Fruit fly (Drosophila melanogaster) whole organism, prepupa: ENCODE data around the gene CG12099.

Experiments
- Blimp-1 ChIP-seq: fragments of 200-800 bp; sonication (Bioruptor generic); optimal IDR thresholded peaks from 3 replicates; lab custom pipeline; 2017; ENCODE audit warnings: missing biosample characterization, missing genetic modification characterization, mild to moderate bottlenecking, moderate library complexity, missing genetic modification reagents
- CG10631 ChIP-seq: fragments of 200-800 bp; sonication (Bioruptor generic); optimal IDR thresholded peaks from 2 replicates; lab custom pipeline; 2016; ENCODE audit warnings: missing biosample characterization, missing genetic modification characterization
- CG10669 ChIP-seq: fragments of 200-800 bp; sonication (Bioruptor generic); optimal IDR thresholded peaks from 3 replicates; lab custom pipeline; 2018; ENCODE audit warnings: missing biosample characterization, mild to moderate bottlenecking, missing genetic modification characterization, moderate library complexity
- CG11294 ChIP-seq: fragments of 200-800 bp; sonication (Bioruptor generic); IDR thresholded peaks from 2 replicates; pipeline ENCODE4 v1.3.6; 2022; ENCODE audit warnings: missing biosample characterization, missing genetic modification characterization
- CG11762 ChIP-seq: fragments of 200-800 bp; sonication (Bioruptor generic); optimal IDR thresholded peaks from 3 replicates; lab custom pipeline; 2016; ENCODE audit warnings: missing biosample characterization, missing genetic modification characterization; ENCODE audit not compliant: insufficient read depth
- CG11902 ChIP-seq: fragments of 200-800 bp; sonication (Bioruptor generic); optimal IDR thresholded peaks from 3 replicates; lab custom pipeline; 2016; ENCODE audit warnings: missing biosample characterization, missing genetic modification characterization
- CG15336 ChIP-seq: fragments of 200-800 bp; sonication (Bioruptor generic); IDR thresholded peaks from 2 replicates; pipeline ENCODE4 v1.3.6; 2022; ENCODE audit warnings: missing biosample characterization, missing genetic modification characterization
- CG1621 ChIP-seq: fragments of 200-800 bp; sonication (Bioruptor generic); optimal IDR thresholded peaks from 3 replicates; lab custom pipeline; 2018; ENCODE audit warnings: missing biosample characterization, mild to moderate bottlenecking, missing genetic modification characterization
- CG16779 ChIP-seq: fragments of 200-800 bp; sonication (Bioruptor generic); optimal IDR thresholded peaks from 3 replicates; lab custom pipeline; 2017; ENCODE audit warnings: missing biosample characterization, mild to moderate bottlenecking, missing genetic modification characterization
- CG3032 ChIP-seq: fragments of 200-800 bp; optimal IDR thresholded peaks from 2 replicates; lab custom pipeline; 2019; ENCODE audit warnings: missing biosample characterization, mild to moderate bottlenecking, missing genetic modification characterization, moderate library complexity
- CG31627 ChIP-seq: fragments of 200-800 bp; sonication (Bioruptor generic); optimal IDR thresholded peaks from 3 replicates; lab custom pipeline; 2016; ENCODE audit warnings: missing biosample characterization, missing genetic modification characterization
- CG32006 ChIP-seq: fragments of 200-800 bp; sonication (Bioruptor generic); optimal IDR thresholded peaks from 3 replicates; lab custom pipeline; 2017; ENCODE audit warnings: missing biosample characterization, mild to moderate bottlenecking, missing genetic modification characterization
- CG34406 ChIP-seq: fragments of 200-800 bp; sonication (Bioruptor generic); optimal IDR thresholded peaks from 3 replicates; lab custom pipeline; 2016; ENCODE audit warnings: missing biosample characterization, missing genetic modification characterization
- CG3919 ChIP-seq: fragments of 200-800 bp; sonication (Bioruptor generic); optimal IDR thresholded peaks from 3 replicates; lab custom pipeline; 2016; ENCODE audit warnings: missing biosample characterization, missing genetic modification characterization
- CG4318 ChIP-seq: fragments of 200-800 bp; sonication (Bioruptor generic); optimal IDR thresholded peaks from 3 replicates; lab custom pipeline; 2017; ENCODE audit warnings: missing biosample characterization, mild to moderate bottlenecking, missing genetic modification characterization
- CG6163 ChIP-seq: fragments of 200-800 bp; sonication (Bioruptor generic); IDR thresholded peaks from 3 replicates; pipeline ENCODE4 v1.3.6; 2022; ENCODE audit warnings: missing biosample characterization, missing genetic modification characterization
- CG6808 ChIP-seq: fragments of 200-800 bp; sonication (Bioruptor generic); optimal IDR thresholded peaks from 3 replicates; lab custom pipeline; 2017; ENCODE audit warnings: missing biosample characterization, missing genetic modification characterization, mild to moderate bottlenecking, moderate library complexity, missing genetic modification reagents
- CG6854 ChIP-seq: fragments of 200-800 bp; sonication (Bioruptor generic); optimal IDR thresholded peaks from 2 replicates; lab custom pipeline; 2017; ENCODE audit warnings: missing biosample characterization, mild to moderate bottlenecking, missing genetic modification characterization
- CG7368 ChIP-seq: fragments of 200-800 bp; sonication (Bioruptor generic); optimal IDR thresholded peaks from 3 replicates; lab custom pipeline; 2016; ENCODE audit warnings: missing biosample characterization, missing genetic modification characterization
- CG8119 ChIP-seq: fragments of 200-800 bp; sonication (Bioruptor generic); IDR thresholded peaks from 3 replicates; pipeline ENCODE4 v1.3.6; 2022; ENCODE audit warnings: missing biosample characterization, missing genetic modification characterization
- CG8319 ChIP-seq: fragments of 200-800 bp; sonication (Bioruptor generic); optimal IDR thresholded peaks from 3 replicates; lab custom pipeline; 2016; ENCODE audit warnings: missing biosample characterization, missing genetic modification characterization
- CG8632 ChIP-seq: fragments of 200-800 bp; sonication (Bioruptor generic); optimal IDR thresholded peaks from 3 replicates; lab custom pipeline; 2016; ENCODE audit warnings: missing biosample characterization, missing genetic modification characterization
- Eip75B ChIP-seq: fragments of 200-800 bp; sonication (Bioruptor generic); optimal IDR thresholded peaks from 3 replicates; lab custom pipeline; 2016; ENCODE audit warnings: missing biosample characterization, missing genetic modification characterization
- Eip78C ChIP-seq: fragments of 200-800 bp; sonication (Bioruptor generic); peaks from one replicate; lab custom pipeline; 2016; ENCODE audit warnings: missing biosample characterization, missing genetic modification characterization
- Eip93F ChIP-seq: fragments of 200-800 bp; sonication (Bioruptor generic); optimal IDR thresholded peaks from 2 replicates; lab custom pipeline; 2016; ENCODE audit warnings: missing biosample characterization, mild to moderate bottlenecking, missing genetic modification characterization
- Ets21C ChIP-seq: fragments of 200-800 bp; sonication (Bioruptor generic); optimal IDR thresholded peaks from 3 replicates; lab custom pipeline; 2016; ENCODE audit warnings: missing biosample characterization, missing genetic modification characterization
- Ets96B ChIP-seq: fragments of 200-800 bp; optimal IDR thresholded peaks from 2 replicates; lab custom pipeline; 2019; ENCODE audit warnings: missing biosample characterization, mild to moderate bottlenecking, missing genetic modification characterization, moderate library complexity
- Gug ChIP-seq: fragments of 200-800 bp; sonication (Bioruptor generic); IDR thresholded peaks from 2 replicates; pipeline ENCODE4 v1.3.6; 2022; ENCODE audit warnings: missing biosample characterization, missing genetic modification characterization
- Hr39 ChIP-seq: fragments of 200-800 bp; sonication (Bioruptor generic); optimal IDR thresholded peaks from 2 replicates; lab custom pipeline; 2016; ENCODE audit warnings: missing biosample characterization, missing genetic modification characterization
- Hr4 ChIP-seq: fragments of 200-800 bp; sonication (Bioruptor generic); optimal IDR thresholded peaks from 3 replicates; lab custom pipeline; 2016; ENCODE audit warnings: missing biosample characterization, missing genetic modification characterization
- Met ChIP-seq: fragments of 200-800 bp; sonication (Bioruptor generic); optimal IDR thresholded peaks from 3 replicates; lab custom pipeline; 2016; ENCODE audit warnings: missing biosample characterization, missing genetic modification characterization
- OdsH ChIP-seq: fragments of 200-800 bp; sonication (Bioruptor generic); optimal IDR thresholded peaks from 3 replicates; lab custom pipeline; 2016; ENCODE audit warnings: missing biosample characterization, missing genetic modification characterization
- Smox ChIP-seq: fragments of 200-800 bp; sonication (Bioruptor generic); optimal IDR thresholded peaks from 3 replicates; lab custom pipeline; 2016; ENCODE audit warnings: missing biosample characterization, missing genetic modification characterization
- Sox102F ChIP-seq: fragments of 200-800 bp; sonication (Bioruptor generic); optimal IDR thresholded peaks from 2 replicates; lab custom pipeline; 2016; ENCODE audit warnings: missing biosample characterization, mild to moderate bottlenecking, missing genetic modification characterization
- Sox15 ChIP-seq: fragments of 200-800 bp; sonication (Bioruptor generic); optimal IDR thresholded peaks from 3 replicates; lab custom pipeline; 2016; ENCODE audit warnings: missing biosample characterization, missing genetic modification characterization
- achi ChIP-seq: fragments of 200-800 bp; sonication (Bioruptor generic); optimal IDR thresholded peaks from 3 replicates; lab custom pipeline; 2016; ENCODE audit warnings: missing biosample characterization, missing genetic modification characterization
- acj6 ChIP-seq: fragments of 200-800 bp; sonication (Bioruptor generic); optimal IDR thresholded peaks from 3 replicates; lab custom pipeline; 2016; ENCODE audit warnings: missing biosample characterization, missing genetic modification characterization
- dac ChIP-seq: fragments of 200-800 bp; sonication (Bioruptor generic); optimal IDR thresholded peaks from 2 replicates; lab custom pipeline; 2017; ENCODE audit warnings: missing biosample characterization, mild to moderate bottlenecking, missing genetic modification characterization
- dsx ChIP-seq: fragments of 200-800 bp; optimal IDR thresholded peaks from 3 replicates; lab custom pipeline; 2019; ENCODE audit warnings: missing biosample characterization, mild to moderate bottlenecking, missing genetic modification characterization, moderate library complexity; ENCODE audit not compliant: poor library complexity, severe bottlenecking
- eg ChIP-seq: fragments of 200-800 bp; sonication (Bioruptor generic); IDR thresholded peaks from 3 replicates; pipeline ENCODE4 v1.3.6; 2022; ENCODE audit warnings: missing biosample characterization, missing genetic modification characterization
- esn ChIP-seq: fragments of 200-800 bp; sonication (Bioruptor generic); optimal IDR thresholded peaks from 2 replicates; lab custom pipeline; 2016; ENCODE audit warnings: missing biosample characterization, mild to moderate bottlenecking, missing genetic modification characterization, moderate library complexity
- fd85E ChIP-seq: fragments of 200-800 bp; sonication (Bioruptor generic); optimal IDR thresholded peaks from 3 replicates; lab custom pipeline; 2016; ENCODE audit warnings: missing biosample characterization, missing genetic modification characterization
- fkh ChIP-seq: fragments of 200-800 bp; sonication (Bioruptor generic); optimal IDR thresholded peaks from 3 replicates; lab custom pipeline; 2017; ENCODE audit warnings: missing biosample characterization, mild to moderate bottlenecking, missing genetic modification characterization, moderate library complexity
- lz ChIP-seq: fragments of 200-800 bp; sonication (Bioruptor generic); optimal IDR thresholded peaks from 3 replicates; lab custom pipeline; 2016; ENCODE audit warnings: missing biosample characterization, missing genetic modification characterization
- net ChIP-seq: fragments of 200-800 bp; sonication (Bioruptor generic); optimal IDR thresholded peaks from 3 replicates; lab custom pipeline; 2016; ENCODE audit warnings: missing biosample characterization, missing genetic modification characterization
- pdm3 ChIP-seq: fragments of 200-800 bp; sonication (Bioruptor generic); optimal IDR thresholded peaks from 3 replicates; lab custom pipeline; 2016; ENCODE audit warnings: missing biosample characterization, missing genetic modification characterization
- salr ChIP-seq, 2 experiments: fragments of 200-800 bp; sonication (Bioruptor generic); optimal IDR thresholded peaks; 3 replicates each; lab custom pipeline; 2016 to 2018; ENCODE audit warnings: missing biosample characterization in 2 of 2, missing genetic modification characterization in 2 of 2, mild to moderate bottlenecking in 1 of 2
- ss ChIP-seq, 2 experiments: fragments of 200-800 bp; sonication (Bioruptor generic); optimal IDR thresholded peaks; 2 replicates in 1 of 2; 3 replicates in 1 of 2; lab custom pipeline; 2017 to 2018; ENCODE audit warnings: mild to moderate bottlenecking in 2 of 2, missing biosample characterization in 2 of 2, missing genetic modification characterization in 2 of 2, moderate library complexity in 1 of 2
- svp ChIP-seq: fragments of 200-800 bp; sonication (Bioruptor generic); peaks from one replicate; lab custom pipeline; 2016; ENCODE audit warnings: missing biosample characterization, missing genetic modification characterization
- topi ChIP-seq: fragments of 200-800 bp; sonication (Bioruptor generic); optimal IDR thresholded peaks from 3 replicates; lab custom pipeline; 2016; ENCODE audit warnings: missing biosample characterization, missing genetic modification characterization
- vri ChIP-seq: fragments of 200-800 bp; sonication (Bioruptor generic); optimal IDR thresholded peaks from 3 replicates; lab custom pipeline; 2016; ENCODE audit warnings: missing biosample characterization, mild to moderate bottlenecking, missing genetic modification characterization

The CG12099 gene

DNA sequence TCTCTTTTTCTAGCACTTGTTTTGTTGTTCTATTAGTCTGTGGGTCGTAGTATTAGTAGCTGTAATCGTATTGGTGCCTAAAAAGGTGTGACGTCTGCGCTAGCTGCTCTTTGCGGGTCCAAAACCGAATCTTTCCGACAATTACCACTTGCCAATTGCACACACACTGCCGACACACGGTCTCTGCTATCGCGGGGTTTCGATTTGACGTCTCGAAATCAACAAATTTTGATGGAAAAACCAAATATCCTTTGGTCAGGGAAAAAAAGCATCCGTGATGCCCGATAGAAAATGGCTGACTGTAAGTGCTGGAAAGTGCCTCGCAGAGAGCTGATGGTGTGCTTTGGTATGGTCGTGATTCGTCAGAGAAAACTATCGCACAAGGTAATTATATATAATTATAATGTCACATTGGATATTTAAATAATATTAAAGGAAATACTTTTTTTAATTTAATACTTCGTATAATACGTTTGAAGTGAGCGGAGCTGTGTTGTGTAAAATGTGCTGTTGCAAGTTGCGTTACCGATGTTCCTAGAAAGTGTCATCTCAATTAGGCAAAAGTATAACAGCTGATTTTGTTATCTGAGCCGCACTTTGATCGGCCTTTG, at the start of gene CG12099, which contains the start of gene Pex10:
TSS of gene CG12099 (minus strand) at position 307 of the 611 bp plus-strand sequence.
TSS of gene Pex10 (plus strand) at position 51 of the 611 bp plus-strand sequence.
- TF ChIP-seq CG31627 (GFP tag; lab: Kevin White, UChicago): peak; percentile 83
- TF ChIP-seq CG1621: peak; percentile 58
- TF ChIP-seq Hr4 (GFP tag; lab: Kevin White, UChicago): peak; percentile 81
- TF ChIP-seq CG8119 (GFP tag; lab: Robert Waterston, UW): peak; percentile 60; the same call in 2 of the 3 replicates
- TF ChIP-seq Hr39 (GFP tag; lab: Kevin White, UChicago): peak; percentile 80
- peak; percentile 76 for TF ChIP-seq net (GFP tag; lab: Kevin White, UChicago)
- peak; percentile 87 for TF ChIP-seq Gug (GFP tag; lab: Robert Waterston, UW)
- TF ChIP-seq OdsH: peak; percentile 90
- TF ChIP-seq CG32006 (GFP tag; lab: Kevin White, UChicago): peak; percentile 83
- no peak for TF ChIP-seq Met
- TF ChIP-seq achi (GFP tag; lab: Kevin White, UChicago): peak; percentile 86
- TF ChIP-seq Eip75B (GFP tag; lab: Kevin White, UChicago): no peak
- peak; percentile 83 for TF ChIP-seq lz (GFP tag; lab: Kevin White, UChicago)
- peak; percentile 42 for TF ChIP-seq CG16779 (tag; lab: Kevin White, UChicago)
- TF ChIP-seq pdm3 (GFP tag; lab: Kevin White, UChicago): no peak
- peak; percentile 67 for TF ChIP-seq CG8319 (GFP tag; lab: Kevin White, UChicago)
- TF ChIP-seq CG8632 (GFP tag; lab: Kevin White, UChicago): peak; percentile 81
- TF ChIP-seq Blimp-1 (GFP tag; lab: Kevin White, UChicago): peak; percentile 58
- TF ChIP-seq fkh (GFP tag; lab: Kevin White, UChicago): no peak
- TF ChIP-seq CG3032 (tag; lab: Kevin White, UChicago): peak; percentile 86
- TF ChIP-seq Eip93F (GFP tag; lab: Kevin White, UChicago): peak; percentile 58
- TF ChIP-seq CG10631 (GFP tag; lab: Kevin White, UChicago): peak; percentile 94
- peak; percentile 82 for TF ChIP-seq Sox102F (GFP tag; lab: Kevin White, UChicago)
- peak; percentile 71 for TF ChIP-seq Ets96B (tag; lab: Kevin White, UChicago)
- TF ChIP-seq CG34406 (GFP tag; lab: Kevin White, UChicago): peak; percentile 78
- peak; percentile 88 for TF ChIP-seq acj6
- TF ChIP-seq CG4318 (GFP tag; lab: Kevin White, UChicago): peak; percentile 68
- TF ChIP-seq CG15336 (GFP tag; lab: Robert Waterston, UW): peak; percentile 74
- peak; percentile 20 for TF ChIP-seq fd85E (GFP tag; lab: Kevin White, UChicago)
- TF ChIP-seq CG6854: peak; percentile 69
- peak; percentile 65 for TF ChIP-seq dsx
- TF ChIP-seq Smox: no peak
- TF ChIP-seq topi (GFP tag; lab: Kevin White, UChicago): peak; percentile 75
- peak; percentile 65 for TF ChIP-seq CG11762 (GFP tag; lab: Kevin White, UChicago)
- peak; percentile 79 for TF ChIP-seq CG11902 (GFP tag; lab: Kevin White, UChicago)
- peak; percentile 73 for TF ChIP-seq CG10669 (GFP tag; lab: Kevin White, UChicago)
- TF ChIP-seq svp (GFP tag; lab: Kevin White, UChicago): peak; percentile 92
- peak; percentile 88 for TF ChIP-seq esn (GFP tag; lab: Kevin White, UChicago)
- peak; percentile 78 for TF ChIP-seq vri
- peak; percentile 79 for TF ChIP-seq Eip78C (GFP tag; lab: Kevin White, UChicago)
- TF ChIP-seq CG3919 (GFP tag; lab: Kevin White, UChicago): peak; percentile 84
- TF ChIP-seq Sox15: peak; percentile 79
- TF ChIP-seq CG6808 (GFP tag; lab: Kevin White, UChicago): peak; percentile 78
- peak; percentile 69 for TF ChIP-seq Ets21C
- peak; percentile 69 for TF ChIP-seq CG7368
- peak; percentile 69 to 76 for TF ChIP-seq ss (GFP tag; optimal IDR thresholded peaks at IDR 0.05; lab: Kevin White, UChicago)
- TF ChIP-seq salr (GFP tag; optimal IDR thresholded peaks at IDR 0.05; lab: Kevin White, UChicago): peak in 1 of 2 experiments; percentile 54
- peak; percentile 75 for TF ChIP-seq CG11294 (GFP tag; lab: Robert Waterston, UW)
- peak; percentile 81 for TF ChIP-seq eg (GFP tag; lab: Robert Waterston, UW)
- peak; percentile 86 for TF ChIP-seq CG6163
- peak; percentile 82 for TF ChIP-seq dac (GFP tag; lab: Kevin White, UChicago)
